Comparison of ENCODE assay signal across 1 worm cellular context in the genomic region with DNA sequence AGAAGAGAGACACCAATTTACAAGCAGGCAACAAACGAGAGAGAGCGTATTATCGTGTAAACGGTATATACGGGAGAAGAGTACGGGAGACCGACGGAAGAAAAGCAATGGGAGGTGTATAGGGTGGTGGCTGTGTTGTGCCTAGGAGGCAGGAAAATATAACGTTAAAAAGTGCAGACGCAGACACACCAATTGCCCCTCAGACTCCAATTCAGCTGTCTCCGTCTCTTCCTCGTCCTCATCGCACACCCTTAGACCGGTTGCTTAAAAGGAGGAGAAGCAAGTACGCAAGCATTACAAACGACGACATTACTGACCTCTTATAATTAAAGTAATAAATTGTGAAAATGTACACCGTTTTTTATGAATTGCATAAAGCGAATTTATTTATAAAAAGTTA.
A peak's percentile ranks its signal among the peaks of the same experiment; 100 is the strongest.
TF ChIP-seq lines count a peak whose summit lies in the region.

No protein-coding gene starts in this region.

TF ChIP-seq in whole organism, L4 larva, 104 proteins besides CTCF, POLR2A, EP300 and RAD21 (continued from another document):
- TF ChIP-seq nhr-76 (tag; optimal IDR thresholded peaks at IDR 0.05; lab: Kevin White, UChicago) (no peak), nhr-77 (tag; optimal IDR thresholded peaks at IDR 0.05; lab: Kevin White, UChicago) (peak; percentile 26), lin-13 (GFP tag; optimal IDR thresholded peaks at IDR 0.05; lab: Kevin White, UChicago) (peak; percentile 98), lin-1 (GFP tag; IDR thresholded peaks at IDR 0.05; lab: Robert Waterston, UW) (peak; percentile 46; the same call in 1 of the 2 replicates), daf-12 (tag; optimal IDR thresholded peaks at IDR 0.05; lab: Kevin White, UChicago) (no peak), lir-3 (tag; optimal IDR thresholded peaks at IDR 0.05; lab: Kevin White, UChicago) (no peak), mdl-1 (tag; optimal IDR thresholded peaks at IDR 0.05; lab: Kevin White, UChicago) (peak in 1 of 2 experiments; percentile 73), egl-27 (tag; optimal IDR thresholded peaks at IDR 0.05; lab: Kevin White, UChicago) (no peak), mdt-29 (GFP tag; IDR thresholded peaks at IDR 0.05; lab: Robert Waterston, UW) (no peak), aly-2 (tag; optimal IDR thresholded peaks at IDR 0.05; lab: Kevin White, UChicago) (no peak), ceh-44 (GFP tag; IDR thresholded peaks at IDR 0.05; lab: Robert Waterston, UW) (no peak), nhr-28 (tag; optimal IDR thresholded peaks at IDR 0.05; lab: Kevin White, UChicago) (peak; percentile 97), madf-9 (GFP tag; conservative IDR thresholded peaks at IDR 0.05; lab: Robert Waterston, UW) (no peak), nhr-41 (GFP tag; IDR thresholded peaks at IDR 0.05; lab: Robert Waterston, UW) (no peak), zag-1 (tag; optimal IDR thresholded peaks at IDR 0.05; lab: Kevin White, UChicago) (no peak), nhr-25 (tag; optimal IDR thresholded peaks at IDR 0.05; lab: Kevin White, UChicago; ENCODE audit: borderline replicate concordance, insufficient read depth) (peak; percentile 24), duxl-1 (tag; optimal IDR thresholded peaks at IDR 0.05; lab: Kevin White, UChicago; ENCODE audit: poor library complexity) (peak; percentile 44), snpc-4 (tag; optimal IDR thresholded peaks at IDR 0.05; lab: Kevin White, UChicago) (no peak), daf-19 (GFP tag; conservative IDR thresholded peaks at IDR 0.05; lab: Robert Waterston, UW) (no peak), mxl-2 (GFP tag; conservative IDR thresholded peaks at IDR 0.05; lab: Robert Waterston, UW) (no peak), dpl-1 (GFP tag; optimal IDR thresholded peaks at IDR 0.05; lab: Kevin White, UChicago) (peak; percentile 42), spr-3 (GFP tag; optimal IDR thresholded peaks at IDR 0.05; lab: Kevin White, UChicago) (no peak), F44E2.7 (GFP tag; IDR thresholded peaks at IDR 0.05; lab: Robert Waterston, UW) (no peak), nhr-11 (tag; optimal IDR thresholded peaks at IDR 0.05; lab: Kevin White, UChicago) (peak; percentile 58), ceh-62 (tag; optimal IDR thresholded peaks at IDR 0.05; lab: Kevin White, UChicago) (no peak), T20F7.1 (GFP tag; optimal IDR thresholded peaks at IDR 0.05; lab: Kevin White, UChicago) (no peak), unc-130 (GFP tag; optimal IDR thresholded peaks at IDR 0.05; lab: Kevin White, UChicago) (no peak), D1046.2 (GFP tag; IDR thresholded peaks at IDR 0.05; lab: Robert Waterston, UW) (no peak), Y75B8A.6 (GFP tag; IDR thresholded peaks at IDR 0.05; lab: Robert Waterston, UW) (no peak), tra-1 (GFP tag; IDR thresholded peaks at IDR 0.05; lab: Robert Waterston, UW) (no peak), dmd-6 (GFP tag; IDR thresholded peaks at IDR 0.05; lab: Robert Waterston, UW) (peak; percentile 60), Y105C5A.15 (GFP tag; IDR thresholded peaks at IDR 0.05; lab: Robert Waterston, UW) (no peak), daf-8 (GFP tag; IDR thresholded peaks at IDR 0.05; lab: Robert Waterston, UW) (no peak), Y5F2A.4 (GFP tag; optimal IDR thresholded peaks at IDR 0.05; lab: Kevin White, UChicago) (no peak), gei-8 (GFP tag; optimal IDR thresholded peaks at IDR 0.05; lab: Kevin White, UChicago) (no peak), php-3 (GFP tag; IDR thresholded peaks at IDR 0.05; lab: Robert Waterston, UW) (no peak), lin-15B (tag; optimal IDR thresholded peaks at IDR 0.05; lab: Kevin White, UChicago) (no peak), Y48G9A.11 (GFP tag; IDR thresholded peaks at IDR 0.05; lab: Robert Waterston, UW) (no peak), sdz-12 (GFP tag; optimal IDR thresholded peaks at IDR 0.05; lab: Kevin White, UChicago) (no peak), cey-2 (tag; optimal IDR thresholded peaks at IDR 0.05; lab: Kevin White, UChicago; ENCODE audit: borderline replicate concordance, insufficient read depth) (no peak), set-16 (GFP tag; IDR thresholded peaks at IDR 0.05; lab: Robert Waterston, UW) (no peak), daf-16 (GFP tag; optimal IDR thresholded peaks at IDR 0.05; lab: Kevin White, UChicago) (peak; percentile 8 to 22), daf-16 (tag; optimal IDR thresholded peaks at IDR 0.05; lab: Kevin White, UChicago) (peak; percentile 67), vab-7 (GFP tag; IDR thresholded peaks at IDR 0.05; lab: Robert Waterston, UW) (no peak), zip-11 (GFP tag; IDR thresholded peaks at IDR 0.05; lab: Robert Waterston, UW) (no peak), nhr-42 (GFP tag; IDR thresholded peaks at IDR 0.05; lab: Robert Waterston, UW) (no peak), lin-29 (GFP tag; IDR thresholded peaks at IDR 0.05; lab: Robert Waterston, UW) (no peak), ztf-7 (tag; optimal IDR thresholded peaks at IDR 0.05; lab: Kevin White, UChicago) (peak; percentile 62)
